Fruit fly (Drosophila melanogaster) whole organism, embryonic: ENCODE results near the gene CG6296.
A peak's percentile ranks its signal among the peaks of the same experiment; 100 is the strongest.

Experiments
- Abd-B ChIP-seq: fragments of 200-800 bp; sonication (Bioruptor generic); optimal IDR thresholded peaks from 2 replicates; lab custom pipeline; 2018; ENCODE audit warnings: missing biosample characterization, mild to moderate bottlenecking, missing genetic modification characterization, moderate library complexity
- Antp ChIP-seq: fragments of 200-800 bp; sonication (Bioruptor generic); optimal IDR thresholded peaks from 3 replicates; lab custom pipeline; 2016; ENCODE audit warnings: missing biosample characterization, missing genetic modification characterization
- BEAF-32 ChIP-seq: fragments of 200-800 bp; sonication (Bioruptor generic); optimal IDR thresholded peaks from 3 replicates; lab custom pipeline; 2017; ENCODE audit warnings: missing biosample characterization, missing genetic modification characterization, mild to moderate bottlenecking, moderate library complexity, missing genetic modification reagents
- CG10267 ChIP-seq: fragments of 200-800 bp; sonication (Bioruptor generic); optimal IDR thresholded peaks from 2 replicates; lab custom pipeline; 2018; ENCODE audit warnings: missing biosample characterization, mild to moderate bottlenecking, missing genetic modification characterization, moderate library complexity
- CG10321 ChIP-seq: fragments of 200-800 bp; sonication (Bioruptor generic); IDR thresholded peaks from 2 replicates; pipeline ENCODE4 v1.3.6; 2022; ENCODE audit warnings: missing biosample characterization, missing genetic modification characterization
- CG12769 ChIP-seq: fragments of 200-800 bp; sonication (Bioruptor generic); optimal IDR thresholded peaks from 2 replicates; lab custom pipeline; 2019; ENCODE audit warnings: missing biosample characterization, mild to moderate bottlenecking, missing genetic modification characterization, moderate library complexity
- CG14014 ChIP-seq: fragments of 200-800 bp; sonication (Bioruptor generic); IDR thresholded peaks from 2 replicates; pipeline ENCODE4 v1.3.6; 2022; ENCODE audit warnings: missing biosample characterization, missing genetic modification characterization
- CG14965 ChIP-seq: fragments of 200-800 bp; sonication (Bioruptor generic); optimal IDR thresholded peaks from 2 replicates; lab custom pipeline; 2016; ENCODE audit warnings: missing biosample characterization, missing genetic modification characterization, borderline replicate concordance
- CG15696 ChIP-seq: fragments of 200-800 bp; sonication (Bioruptor generic); optimal IDR thresholded peaks from 2 replicates; lab custom pipeline; 2019; ENCODE audit warnings: missing biosample characterization, mild to moderate bottlenecking, missing genetic modification characterization, moderate library complexity
- CG18011 ChIP-seq: fragments of 200-800 bp; sonication (Bioruptor generic); optimal IDR thresholded peaks from 2 replicates; lab custom pipeline; 2017; ENCODE audit warnings: missing biosample characterization, missing genetic modification characterization, mild to moderate bottlenecking, moderate library complexity, missing genotype
- CG30403 ChIP-seq: fragments of 200-800 bp; sonication (Bioruptor generic); optimal IDR thresholded peaks from 3 replicates; lab custom pipeline; 2016; ENCODE audit warnings: missing biosample characterization, missing genetic modification characterization
- CG43689 ChIP-seq: fragments of 200-800 bp; sonication (Bioruptor generic); IDR thresholded peaks from 2 replicates; pipeline ENCODE4 v1.3.6; 2022; ENCODE audit warnings: missing biosample characterization, missing genetic modification characterization
- CG6683 ChIP-seq: fragments of 200-800 bp; sonication (Bioruptor generic); optimal IDR thresholded peaks from 2 replicates; lab custom pipeline; 2017; ENCODE audit warnings: missing biosample characterization, mild to moderate bottlenecking, missing genetic modification characterization, missing genetic modification reagents
- CG7372 ChIP-seq: fragments of 200-800 bp; sonication (Bioruptor generic); IDR thresholded peaks from 2 replicates; pipeline ENCODE4 v1.3.6; 2022; ENCODE audit warnings: missing biosample characterization, missing genetic modification characterization
- CG7786 ChIP-seq: fragments of 200-800 bp; sonication (Bioruptor generic); optimal IDR thresholded peaks from 2 replicates; lab custom pipeline; 2016; ENCODE audit warnings: missing biosample characterization, missing genetic modification characterization
- CG7928 ChIP-seq: fragments of 200-800 bp; sonication (Bioruptor generic); optimal IDR thresholded peaks from 2 replicates; lab custom pipeline; 2017; ENCODE audit warnings: missing biosample characterization, mild to moderate bottlenecking, missing genetic modification characterization
- CG8089 ChIP-seq: fragments of 200-800 bp; sonication (Bioruptor generic); optimal IDR thresholded peaks from 3 replicates; lab custom pipeline; 2016; ENCODE audit warnings: missing biosample characterization, missing genetic modification characterization
- CG8281 ChIP-seq: fragments of 200-800 bp; sonication (Bioruptor generic); optimal IDR thresholded peaks from 2 replicates; lab custom pipeline; 2018; ENCODE audit warnings: missing biosample characterization, mild to moderate bottlenecking, missing genetic modification characterization, moderate library complexity
- Dad ChIP-seq: fragments of 200-800 bp; sonication (Bioruptor generic); optimal IDR thresholded peaks from 3 replicates; lab custom pipeline; 2016; ENCODE audit warnings: missing biosample characterization, missing genetic modification characterization
- H15 ChIP-seq: fragments of 200-800 bp; sonication (Bioruptor generic); IDR thresholded peaks from 3 replicates; pipeline ENCODE4 v1.3.6; 2022; ENCODE audit warnings: missing biosample characterization, missing genetic modification characterization
- HLH54F ChIP-seq: fragments of 200-800 bp; sonication (Bioruptor generic); optimal IDR thresholded peaks from 3 replicates; lab custom pipeline; 2016; ENCODE audit warnings: missing biosample characterization, missing genetic modification characterization
- Hand ChIP-seq: fragments of 200-800 bp; sonication (Bioruptor generic); optimal IDR thresholded peaks from 2 replicates; lab custom pipeline; 2017; ENCODE audit warnings: mild to moderate bottlenecking, missing biosample characterization, missing genetic modification reagents, missing genetic modification characterization
- Max ChIP-seq: fragments of 200-800 bp; sonication (Bioruptor generic); optimal IDR thresholded peaks from 2 replicates; lab custom pipeline; 2016; ENCODE audit warnings: missing biosample characterization, mild to moderate bottlenecking, missing genetic modification characterization
- Mes4 ChIP-seq: fragments of 200-800 bp; sonication (Bioruptor generic); optimal IDR thresholded peaks from 2 replicates; lab custom pipeline; 2016; ENCODE audit warnings: missing biosample characterization, missing genetic modification characterization
- Mrtf ChIP-seq: fragments of 200-800 bp; sonication (Bioruptor generic); IDR thresholded peaks from 3 replicates; pipeline ENCODE4 v1.3.6; 2022; ENCODE audit warnings: missing biosample characterization, missing genetic modification characterization
- NC2α ChIP-seq: fragments of 200-800 bp; sonication (Bioruptor generic); optimal IDR thresholded peaks from 2 replicates; lab custom pipeline; 2016; ENCODE audit warnings: missing biosample characterization, missing genetic modification characterization
- NC2β ChIP-seq: fragments of 200-800 bp; sonication (Bioruptor generic); optimal IDR thresholded peaks from 2 replicates; lab custom pipeline; 2016; ENCODE audit warnings: missing biosample characterization, missing genetic modification characterization
- Neu2 ChIP-seq: fragments of 200-800 bp; sonication (Bioruptor generic); optimal IDR thresholded peaks from 3 replicates; lab custom pipeline; 2016; ENCODE audit warnings: missing biosample characterization, missing genetic modification characterization, borderline replicate concordance
- Optix ChIP-seq: fragments of 200-800 bp; sonication (Bioruptor generic); IDR thresholded peaks from 3 replicates; pipeline ENCODE4 v1.3.6; 2022; ENCODE audit warnings: missing biosample characterization, missing genetic modification characterization
- Rfx ChIP-seq: fragments of 200-800 bp; sonication (Bioruptor generic); IDR thresholded peaks from 2 replicates; pipeline ENCODE4 v1.3.6; 2022; ENCODE audit warnings: missing biosample characterization, missing genetic modification characterization
- Spps ChIP-seq: fragments of 200-800 bp; sonication (Bioruptor generic); optimal IDR thresholded peaks from 2 replicates; lab custom pipeline; 2018; ENCODE audit warnings: missing biosample characterization, mild to moderate bottlenecking, missing genetic modification characterization
- TFAM ChIP-seq: fragments of 200-800 bp; sonication (Bioruptor generic); optimal IDR thresholded peaks from 2 replicates; lab custom pipeline; 2017; ENCODE audit warnings: missing biosample characterization, missing genetic modification characterization, inconsistent platforms
- al ChIP-seq: fragments of 200-800 bp; sonication (Bioruptor generic); IDR thresholded peaks from 2 replicates; pipeline ENCODE4 v1.3.6; 2022; ENCODE audit warnings: missing biosample characterization, missing genetic modification characterization
- bbx ChIP-seq: fragments of 200-800 bp; sonication (Bioruptor generic); IDR thresholded peaks from 2 replicates; pipeline ENCODE4 v1.3.6; 2022; ENCODE audit warnings: missing biosample characterization, missing genetic modification characterization; ENCODE audit not compliant: partially characterized antibody
- br ChIP-seq: fragments of >200 bp; optimal IDR thresholded peaks from 2 replicates; lab custom pipeline; 2017
- cg ChIP-seq: fragments of 200-800 bp; sonication (Bioruptor generic); optimal IDR thresholded peaks from 3 replicates; lab custom pipeline; 2019; ENCODE audit warnings: missing biosample characterization, mild to moderate bottlenecking, missing genetic modification characterization, moderate library complexity
- da ChIP-seq: fragments of 200-800 bp; sonication (Bioruptor generic); optimal IDR thresholded peaks from 2 replicates; lab custom pipeline; 2016; ENCODE audit warnings: missing biosample characterization, missing genetic modification characterization
- dati ChIP-seq: fragments of 200-800 bp; sonication (Bioruptor generic); IDR thresholded peaks from 2 replicates; pipeline ENCODE4 v1.3.6; 2022; ENCODE audit warnings: missing biosample characterization, missing genetic modification characterization
- dysf ChIP-seq: fragments of 200-800 bp; sonication (Bioruptor generic); IDR thresholded peaks from 3 replicates; pipeline ENCODE4 v1.3.6; 2022; ENCODE audit warnings: missing biosample characterization, missing genetic modification characterization
- emc ChIP-seq: fragments of 200-800 bp; sonication (Bioruptor generic); optimal IDR thresholded peaks from 2 replicates; lab custom pipeline; 2016; ENCODE audit warnings: missing biosample characterization, missing genetic modification characterization
- ham ChIP-seq: fragments of 200-800 bp; sonication (Bioruptor generic); IDR thresholded peaks from 2 replicates; pipeline ENCODE4 v1.3.6; 2022; ENCODE audit warnings: missing biosample characterization, missing genetic modification characterization
- kah ChIP-seq: fragments of 200-800 bp; sonication (Bioruptor generic); optimal IDR thresholded peaks from 2 replicates; lab custom pipeline; 2018; ENCODE audit warnings: missing biosample characterization, mild to moderate bottlenecking, missing genetic modification characterization
- lbe ChIP-seq: fragments of 200-800 bp; sonication (Bioruptor generic); optimal IDR thresholded peaks from 2 replicates; lab custom pipeline; 2016; ENCODE audit warnings: missing biosample characterization, mild to moderate bottlenecking, missing genetic modification characterization
- prd ChIP-seq, 3 experiments: fragments of >200 bp in 2 of 3; fragments of 200-800 bp in 1 of 3; sonication (Bioruptor generic) in 1 of 3; optimal IDR thresholded peaks in 2 of 3; IDR thresholded peaks in 1 of 3; 2 replicates in 2 of 3; 3 replicates in 1 of 3; pipeline versions ENCODE4 v1.3.6 to Lab custom; 2017 to 2022; ENCODE audit warnings: missing biosample characterization in 1 of 3, missing genetic modification characterization in 1 of 3
- sc ChIP-seq, 3 experiments: fragments of >200 bp in 2 of 3; fragments of 200-800 bp in 1 of 3; sonication (Bioruptor generic) in 1 of 3; optimal IDR thresholded peaks; 2 replicates in 2 of 3; 3 replicates in 1 of 3; lab custom pipeline; 2017; ENCODE audit warnings: mild to moderate bottlenecking in 1 of 3, missing biosample characterization in 1 of 3, missing genetic modification characterization in 1 of 3, missing genetic modification reagents in 1 of 3
- sim ChIP-seq: fragments of 200-800 bp; sonication (Bioruptor generic); IDR thresholded peaks from 2 replicates; pipeline ENCODE4 v1.3.6; 2022; ENCODE audit warnings: missing biosample characterization, missing genetic modification characterization
- so ChIP-seq: fragments of 200-800 bp; sonication (Bioruptor generic); IDR thresholded peaks from 3 replicates; pipeline ENCODE4 v1.3.6; 2022; ENCODE audit warnings: missing biosample characterization, missing genetic modification characterization
- tap ChIP-seq: fragments of 200-800 bp; optimal IDR thresholded peaks from 3 replicates; lab custom pipeline; 2019; ENCODE audit warnings: missing biosample characterization, mild to moderate bottlenecking, missing genetic modification characterization, moderate library complexity
- tin ChIP-seq: fragments of 200-800 bp; sonication (Bioruptor generic); optimal IDR thresholded peaks from 3 replicates; lab custom pipeline; 2016; ENCODE audit warnings: missing biosample characterization, missing genetic modification characterization
- wor ChIP-seq: fragments of 200-800 bp; sonication (Bioruptor generic); IDR thresholded peaks from 2 replicates; pipeline ENCODE4 v1.3.6; 2022; ENCODE audit warnings: missing biosample characterization, missing genetic modification characterization
- yki ChIP-seq: fragments of >200 bp; optimal IDR thresholded peaks from 3 replicates; lab custom pipeline; 2018

CG6296 gene

dm6 chr3R:26989802-26990509 is 15.3 kb downstream of the CG6296 start, which contains the start of gene CG31076 (continued):
- no peak for TF ChIP-seq CG10267 (tag; lab: Kevin White, UChicago)
- TF ChIP-seq wor (GFP tag; lab: Robert Waterston, UW), result no peak
- no peak for TF ChIP-seq Abd-B
- TF ChIP-seq lbe (GFP tag; lab: Kevin White, UChicago), result peak; percentile 78
- TF ChIP-seq Hand, result no peak
- no peak for TF ChIP-seq CG8281
- TF ChIP-seq CG43689 (GFP tag; lab: Robert Waterston, UW), result no peak
- no peak for TF ChIP-seq kah
- no peak for TF ChIP-seq CG8089 (GFP tag; lab: Kevin White, UChicago)
- no peak for TF ChIP-seq TFAM (GFP tag; lab: Kevin White, UChicago)
- no peak for TF ChIP-seq tap (tag; lab: Kevin White, UChicago)
- TF ChIP-seq Antp (GFP tag; lab: Kevin White, UChicago), result no peak
- TF ChIP-seq CG7372, result no peak
- TF ChIP-seq sim (GFP tag; lab: Robert Waterston, UW), result no peak
- no peak for TF ChIP-seq Optix (GFP tag; lab: Robert Waterston, UW)
- no peak for TF ChIP-seq BEAF-32
- no peak for TF ChIP-seq CG15696 (tag; lab: Kevin White, UChicago)
- TF ChIP-seq CG14965 (GFP tag; lab: Kevin White, UChicago), result no peak
- TF ChIP-seq HLH54F (GFP tag; lab: Kevin White, UChicago), result no peak
- TF ChIP-seq CG7928 (GFP tag; lab: Kevin White, UChicago), result no peak
- TF ChIP-seq al, result no peak
- no peak for TF ChIP-seq emc (GFP tag; lab: Kevin White, UChicago)
- TF ChIP-seq CG7786 (GFP tag; lab: Kevin White, UChicago), result no peak
- no peak for TF ChIP-seq ham (GFP tag; lab: Robert Waterston, UW)
- no peak for TF ChIP-seq CG10321 (GFP tag; lab: Robert Waterston, UW)
- no peak for TF ChIP-seq sc (optimal IDR thresholded peaks at IDR 0.05; lab: Kevin White, UChicago)
- no peak for TF ChIP-seq sc (GFP tag; optimal IDR thresholded peaks at IDR 0.05; lab: Kevin White, UChicago)
- no peak for TF ChIP-seq CG6683 (GFP tag; lab: Kevin White, UChicago)
- no peak for TF ChIP-seq Rfx (GFP tag; lab: Robert Waterston, UW)
- no peak for TF ChIP-seq bbx
- no peak for TF ChIP-seq Dad (GFP tag; lab: Kevin White, UChicago)
- no peak for TF ChIP-seq br (lab: Kevin White, UChicago)
- TF ChIP-seq tin, result no peak
- TF ChIP-seq dati, result no peak
- peak; percentile 15 for TF ChIP-seq CG12769 (tag; lab: Kevin White, UChicago)
- no peak for TF ChIP-seq Neu2 (GFP tag; lab: Kevin White, UChicago)
- TF ChIP-seq Mrtf (GFP tag; lab: Robert Waterston, UW), result no peak
- TF ChIP-seq H15, result no peak
- no peak for TF ChIP-seq CG14014 (GFP tag; lab: Robert Waterston, UW)
- TF ChIP-seq so (GFP tag; lab: Robert Waterston, UW), result no peak
- TF ChIP-seq NC2β (GFP tag; lab: Kevin White, UChicago), result no peak
- peak; percentile 30 for TF ChIP-seq Max (GFP tag; lab: Kevin White, UChicago)
- no peak for TF ChIP-seq yki (lab: Kevin White, UChicago)
- peak; percentile 43; the same call in 1 of the 3 replicates for TF ChIP-seq dysf (GFP tag; lab: Robert Waterston, UW)
- no peak for TF ChIP-seq cg (GFP tag; lab: Kevin White, UChicago)
- TF ChIP-seq da (GFP tag; lab: Kevin White, UChicago), result no peak
- no peak for TF ChIP-seq Spps (tag; lab: Kevin White, UChicago)
- no peak for TF ChIP-seq Mes4
- TF ChIP-seq NC2α (GFP tag; lab: Kevin White, UChicago), result no peak
- TF ChIP-seq prd (optimal IDR thresholded peaks at IDR 0.05; lab: Kevin White, UChicago), result no peak
- TF ChIP-seq prd (GFP tag; IDR thresholded peaks at IDR 0.05; lab: Robert Waterston, UW), result peak; percentile 37; the same call in 1 of the 3 replicates
- no peak for TF ChIP-seq CG18011 (GFP tag; lab: Kevin White, UChicago)
- peak; percentile 35 for TF ChIP-seq CG30403 (GFP tag; lab: Kevin White, UChicago)
